Fruit fly (Drosophila melanogaster): ENCODE results near the gene ppk19.

The ppk19 gene

dm6 chr3R:29716782-29717317 lies 44.6 kb downstream of the ppk19 start, which contains the start of gene Obp99b (continued):
- TF ChIP-seq gro (GFP tag; optimal IDR thresholded peaks at IDR 0.05) (no peak), pnt (GFP tag; optimal IDR thresholded peaks at IDR 0.05) (peak; percentile 42), CG16779 (GFP tag; IDR thresholded peaks at IDR 0.05) (peak; percentile 75), Nf-YB (GFP tag; optimal IDR thresholded peaks at IDR 0.05) (peak; percentile 40), Atf-2 (GFP tag; optimal IDR thresholded peaks at IDR 0.05) (peak; percentile 77), CG15601 (tag; optimal IDR thresholded peaks at IDR 0.05) (peak; percentile 62), CG1024 (GFP tag; IDR thresholded peaks at IDR 0.05) (peak; percentile 83), Ptx1 (GFP tag; IDR thresholded peaks at IDR 0.05) (peak; percentile 72), CG33213 (GFP tag; optimal IDR thresholded peaks at IDR 0.05) (peak; percentile 86), CG3163 (GFP tag; optimal IDR thresholded peaks at IDR 0.05) (peak; percentile 20), CG8388 (GFP tag; optimal IDR thresholded peaks at IDR 0.05) (peak; percentile 53), ci (GFP tag; IDR thresholded peaks at IDR 0.05) (peak; percentile 96), lilli (GFP tag; optimal IDR thresholded peaks at IDR 0.05) (peak; percentile 32), caup (GFP tag; optimal IDR thresholded peaks at IDR 0.05; ENCODE audit: severe bottlenecking) (peak; percentile 85), Atf3 (GFP tag; optimal IDR thresholded peaks at IDR 0.05) (peak; percentile 82), CG9797 (GFP tag; optimal IDR thresholded peaks at IDR 0.05) (no peak), Mad (GFP tag; optimal IDR thresholded peaks at IDR 0.05) (peak; percentile 78), CG18262 (tag; optimal IDR thresholded peaks at IDR 0.05) (peak; percentile 62), CoRest (tag; optimal IDR thresholded peaks at IDR 0.05) (peak; percentile 50), CG7839 (tag; optimal IDR thresholded peaks at IDR 0.05) (peak; percentile 74), fd102C (GFP tag; optimal IDR thresholded peaks at IDR 0.05) (peak; percentile 73), CG17328 (GFP tag; IDR thresholded peaks at IDR 0.05) (peak; percentile 86), nerfin-2 (GFP tag; IDR thresholded peaks at IDR 0.05; ENCODE audit: partially characterized antibody) (no peak), HHEX (GFP tag; optimal IDR thresholded peaks at IDR 0.05) (peak; percentile 87), CG2678 (tag; optimal IDR thresholded peaks at IDR 0.05) (peak; percentile 55), emc (GFP tag; optimal IDR thresholded peaks at IDR 0.05) (no peak), esg (GFP tag; conservative IDR thresholded peaks at IDR 0.05) (peak; percentile 50), Sry-δ (GFP tag; optimal IDR thresholded peaks at IDR 0.05) (peak; percentile 9), scrt (GFP tag; optimal IDR thresholded peaks at IDR 0.05) (peak; percentile 42), gfzf (GFP tag; optimal IDR thresholded peaks at IDR 0.05) (no peak), CG6175 (GFP tag; IDR thresholded peaks at IDR 0.05) (peak; percentile 68; the same call in 2 of the 3 replicates), amos (GFP tag; IDR thresholded peaks at IDR 0.05; ENCODE audit: partially characterized antibody) (no peak), CG17829 (tag; optimal IDR thresholded peaks at IDR 0.05) (peak; percentile 77), pan (optimal IDR thresholded peaks at IDR 0.05) (no peak), pan (GFP tag; optimal IDR thresholded peaks at IDR 0.05 in 1 of 2, IDR thresholded peaks at IDR 0.05 in 1 of 2) (peak in 1 of 2 experiments; percentile 84), Trl (optimal IDR thresholded peaks at IDR 0.05) (peak in 1 of 2 experiments; percentile 10), Trl (GFP tag; optimal IDR thresholded peaks at IDR 0.05) (peak; percentile 85), CG14965 (GFP tag; optimal IDR thresholded peaks at IDR 0.05; ENCODE audit: borderline replicate concordance) (peak; percentile 98), CG11398 (GFP tag; optimal IDR thresholded peaks at IDR 0.05) (peak; percentile 58), CG9437 (GFP tag; optimal IDR thresholded peaks at IDR 0.05) (peak; percentile 60), slou (GFP tag; optimal IDR thresholded peaks at IDR 0.05) (no peak), Xbp1 (GFP tag; optimal IDR thresholded peaks at IDR 0.05) (peak; percentile 88), Dref (GFP tag; IDR thresholded peaks at IDR 0.05) (0 out of 2 replicates have a peak, but pooled peaks have one; percentile 10), CG7928 (GFP tag; optimal IDR thresholded peaks at IDR 0.05) (peak; percentile 22), hb (GFP tag; IDR thresholded peaks at IDR 0.05; ENCODE audit: partially characterized antibody) (no peak), gcm2 (GFP tag; optimal IDR thresholded peaks at IDR 0.05) (peak; percentile 35), Vsx1 (GFP tag; optimal IDR thresholded peaks at IDR 0.05) (peak; percentile 69), en (GFP tag; optimal IDR thresholded peaks at IDR 0.05) (peak; percentile 78), HLH54F (GFP tag; optimal IDR thresholded peaks at IDR 0.05) (peak; percentile 14), CG10543 (GFP tag; optimal IDR thresholded peaks at IDR 0.05) (peak; percentile 63)

Data from whole organism, embryonic.